Worm (Caenorhabditis elegans) whole organism, mixed stage, embryonic: ENCODE results near the gene cln-3.3.

Experiments used
- M03D4.4 ChIP-seq: sonication (generic microtip); optimal IDR thresholded peaks from 2 replicates; lab custom pipeline; 2017; ENCODE audit warnings: mild to moderate bottlenecking, missing genetic modification characterization, missing compliant biosample characterization
- ces-1 ChIP-seq: fragments of 150-350 bp; optimal IDR thresholded peaks from 2 replicates; lab custom pipeline; 2014; ENCODE audit warnings: missing biosample characterization, missing genetic modification reagents, missing genetic modification characterization
- cnd-1 ChIP-seq: fragments of 200-800 bp; sonication (Bioruptor generic); optimal IDR thresholded peaks from 2 replicates; lab custom pipeline; 2018; ENCODE audit warnings: mild to moderate bottlenecking, missing genetic modification characterization, missing compliant biosample characterization
- elt-1 ChIP-seq: sonication (generic microtip); optimal IDR thresholded peaks from 2 replicates; lab custom pipeline; 2017; ENCODE audit warnings: missing genetic modification characterization, mild to moderate bottlenecking, missing compliant biosample characterization, antibody characterized with exemption, moderate library complexity, borderline replicate concordance; ENCODE audit not compliant: insufficient read depth
- elt-3 ChIP-seq: fragments of 150-350 bp; optimal IDR thresholded peaks from 2 replicates; lab custom pipeline; 2014; ENCODE audit warnings: missing biosample characterization, missing genetic modification characterization
- lsy-2 ChIP-seq: fragments of 150-350 bp; optimal IDR thresholded peaks from 2 replicates; lab custom pipeline; 2014; ENCODE audit warnings: missing biosample characterization, missing genetic modification characterization
- mep-1 ChIP-seq: fragments of 150-350 bp; optimal IDR thresholded peaks from 2 replicates; lab custom pipeline; 2017; ENCODE audit warnings: missing biosample characterization, missing genetic modification reagents, missing genetic modification characterization, inconsistent platforms
- nhr-237 ChIP-seq: fragments of 150-350 bp; optimal IDR thresholded peaks from 2 replicates; lab custom pipeline; 2014; ENCODE audit warnings: missing biosample characterization, missing genetic modification characterization
- nhr-28 ChIP-seq: fragments of 150-350 bp; optimal IDR thresholded peaks from 2 replicates; lab custom pipeline; 2014; ENCODE audit warnings: missing biosample characterization, missing genetic modification characterization
- ztf-11 ChIP-seq: fragments of 150-350 bp; optimal IDR thresholded peaks from 2 replicates; lab custom pipeline; 2014; ENCODE audit warnings: missing biosample characterization, missing genetic modification characterization

- TF ChIP-seq elt-1 (tag; lab: Kevin White, UChicago) (no peak), nhr-237 (no peak), mep-1 (no peak), elt-3 (tag; lab: Kevin White, UChicago) (no peak), cnd-1 (no peak), lsy-2 (no peak), ztf-11 (no peak), M03D4.4 (tag; lab: Kevin White, UChicago) (no peak), nhr-28 (tag; lab: Kevin White, UChicago) (no peak), ces-1 (GFP tag; lab: Kevin White, UChicago) (no peak)
Measured at ce11 chrV:8643093-8643492, 39.8 kb upstream of the cln-3.3 start, which contains the start of gene asp-13.
